Worm (Caenorhabditis elegans) whole organism, L2 larva: ENCODE data around the gene F39H12.3.

Experiments used
- alr-1 ChIP-seq: fragments of 150-350 bp; optimal IDR thresholded peaks from 2 replicates; lab custom pipeline; 2014; ENCODE audit warnings: missing biosample characterization, missing genetic modification characterization
- elt-3 ChIP-seq: sonication (generic microtip); optimal IDR thresholded peaks from 2 replicates; lab custom pipeline; 2017; ENCODE audit warnings: missing biosample characterization, missing genetic modification characterization
- mdl-1 ChIP-seq, 2 experiments: fragments of 150-350 bp in 1 of 2; sonication (generic microtip) in 1 of 2; optimal IDR thresholded peaks; 2 replicates each; lab custom pipeline; 2017; ENCODE audit warnings: missing biosample characterization in 2 of 2, missing genetic modification characterization in 2 of 2
- nhr-12 ChIP-seq: fragments of 150-350 bp; optimal IDR thresholded peaks from 2 replicates; lab custom pipeline; 2014; ENCODE audit warnings: missing biosample characterization, missing genetic modification characterization
- nhr-237 ChIP-seq: fragments of 150-350 bp; optimal IDR thresholded peaks from 2 replicates; lab custom pipeline; 2014; ENCODE audit warnings: missing biosample characterization, missing genetic modification characterization
- snpc-4 ChIP-seq: fragments of 150-350 bp; optimal IDR thresholded peaks from 2 replicates; lab custom pipeline; 2014; ENCODE audit warnings: missing biosample characterization, missing genetic modification characterization
- unc-39 ChIP-seq: fragments of 150-350 bp; optimal IDR thresholded peaks from 2 replicates; lab custom pipeline; 2014; ENCODE audit warnings: missing biosample characterization, missing genetic modification characterization
- ztf-1 ChIP-seq: fragments of 200-800 bp; sonication (Bioruptor generic); conservative IDR thresholded peaks from 2 replicates; pipeline ENCODE4 v1.3.6; 2022; ENCODE audit warnings: missing genetic modification characterization, missing compliant biosample characterization
- ztf-4 ChIP-seq: fragments of 150-350 bp; optimal IDR thresholded peaks from 2 replicates; lab custom pipeline; 2014; ENCODE audit warnings: missing biosample characterization, missing genetic modification characterization

DNA sequence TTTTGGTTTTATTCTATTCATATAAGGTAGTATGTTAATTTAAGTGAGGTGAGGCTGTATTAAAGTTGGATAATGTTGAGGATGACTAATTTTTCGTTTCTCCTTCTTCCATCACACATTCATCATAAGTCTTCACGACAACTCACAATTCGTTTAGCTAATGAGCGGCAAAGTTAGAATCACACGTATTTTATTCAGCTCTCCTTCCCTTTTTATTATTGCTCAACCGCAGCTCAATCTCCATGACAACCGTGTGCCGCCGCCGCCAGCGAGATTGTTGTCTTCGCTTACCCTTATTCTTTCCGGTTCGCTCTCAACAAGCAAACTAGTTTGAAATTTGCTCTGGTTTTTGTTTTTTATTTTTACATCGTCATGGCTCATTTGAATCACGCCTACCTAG is 39.1 kb upstream of the F39H12.3 start, which contains the start of gene ZC13.2:
- no peak for TF ChIP-seq mdl-1 (tag; optimal IDR thresholded peaks at IDR 0.05; lab: Kevin White, UChicago)
- TF ChIP-seq nhr-237: no peak
- no peak for TF ChIP-seq ztf-4 (tag; lab: Kevin White, UChicago)
- TF ChIP-seq elt-3 (tag; lab: Kevin White, UChicago): no peak
- TF ChIP-seq alr-1 (tag; lab: Kevin White, UChicago): no peak
- no peak for TF ChIP-seq unc-39 (tag; lab: Kevin White, UChicago)
- no peak for TF ChIP-seq nhr-12 (tag; lab: Kevin White, UChicago)
- no peak for TF ChIP-seq ztf-1
- TF ChIP-seq snpc-4 (tag; lab: Kevin White, UChicago): no peak
